Worm (Caenorhabditis elegans): Measurements from ENCODE around the gene H14N18.2.
A peak's percentile ranks its signal among the peaks of the same experiment; 100 is the strongest.

The H14N18.2 gene

ce11 chrV:8947499-8947898, 15.1 kb downstream of the H14N18.2 start, which contains the start of gene gck-1:
Gene gck-1, plus strand, starts transcription at chrV:8947799.
- TF ChIP-seq unc-86 (tag; optimal IDR thresholded peaks at IDR 0.05) (no peak), jun-1 (tag; optimal IDR thresholded peaks at IDR 0.05) (no peak), nhr-19 (GFP tag; conservative IDR thresholded peaks at IDR 0.05) (no peak), ztf-11 (tag; optimal IDR thresholded peaks at IDR 0.05) (no peak), mab-9 (GFP tag; IDR thresholded peaks at IDR 0.05) (no peak), C34B4.2 (tag; optimal IDR thresholded peaks at IDR 0.05) (no peak), snu-23 (GFP tag; optimal IDR thresholded peaks at IDR 0.05) (no peak), swsn-7 (tag; optimal IDR thresholded peaks at IDR 0.05) (no peak), pax-3 (tag; optimal IDR thresholded peaks at IDR 0.05) (no peak), ceh-63 (GFP tag; optimal IDR thresholded peaks at IDR 0.05) (no peak), C04F5.9 (tag; optimal IDR thresholded peaks at IDR 0.05) (no peak), nhr-90 (tag; optimal IDR thresholded peaks at IDR 0.05; ENCODE audit: poor library complexity) (no peak), rnt-1 (tag; optimal IDR thresholded peaks at IDR 0.05) (no peak), lin-39 (tag; optimal IDR thresholded peaks at IDR 0.05) (no peak), unc-30 (tag; optimal IDR thresholded peaks at IDR 0.05) (no peak), grh-1 (GFP tag; IDR thresholded peaks at IDR 0.05) (no peak), tbx-2 (tag; optimal IDR thresholded peaks at IDR 0.05) (no peak)

- TF ChIP-seq unc-62 (GFP tag; optimal IDR thresholded peaks at IDR 0.05) (no peak), ets-5 (GFP tag; IDR thresholded peaks at IDR 0.05) (no peak), xbp-1 (tag; optimal IDR thresholded peaks at IDR 0.05) (no peak), ama-1 (optimal IDR thresholded peaks at IDR 0.05) (no peak), blmp-1 (tag; optimal IDR thresholded peaks at IDR 0.05) (no peak)
Observed at ce11 chrV:8948365-8948764, 15.9 kb downstream of the H14N18.2 start.

DNA sequence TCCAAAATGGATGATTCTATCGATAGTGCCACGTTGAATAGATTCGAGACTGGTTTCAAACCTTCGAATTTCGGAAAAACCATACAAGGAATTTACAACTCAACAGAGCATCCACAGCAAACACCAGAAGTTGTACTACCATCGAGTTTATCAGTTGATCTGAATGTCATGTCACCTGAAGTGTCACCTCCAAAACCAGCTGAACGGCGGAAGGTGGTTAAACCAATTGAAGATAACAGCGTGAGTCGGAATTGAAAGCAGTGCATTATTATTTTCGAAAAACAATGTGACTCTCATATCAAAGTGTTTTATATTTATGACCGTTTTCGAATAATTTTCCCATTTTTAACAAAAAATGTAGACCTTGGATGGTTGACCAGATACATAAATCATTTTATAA, 16.6 kb downstream of the H14N18.2 start:
- TF ChIP-seq zag-1 (tag; optimal IDR thresholded peaks at IDR 0.05) (no peak), ztf-4 (tag; optimal IDR thresholded peaks at IDR 0.05) (no peak), snpc-4 (tag; optimal IDR thresholded peaks at IDR 0.05) (no peak), nhr-85 (tag) (peak; percentile 37)

ce11 chrV:8949873-8950272, 17.5 kb downstream of the H14N18.2 start:
- no peak for TF ChIP-seq tbx-2 (tag; optimal IDR thresholded peaks at IDR 0.05)
- TF ChIP-seq alr-1 (tag; optimal IDR thresholded peaks at IDR 0.05; ENCODE audit: borderline replicate concordance) = no peak
- no peak for TF ChIP-seq unc-98 (GFP tag; IDR thresholded peaks at IDR 0.05)
- no peak for TF ChIP-seq ceh-90 (tag; optimal IDR thresholded peaks at IDR 0.05)
- no peak for TF ChIP-seq vab-15 (tag; optimal IDR thresholded peaks at IDR 0.05)
- no peak for TF ChIP-seq pax-3 (tag; optimal IDR thresholded peaks at IDR 0.05)
- TF ChIP-seq ets-5 (GFP tag; IDR thresholded peaks at IDR 0.05) = no peak
- TF ChIP-seq C16A3.4 (tag; optimal IDR thresholded peaks at IDR 0.05) = no peak
- no peak for TF ChIP-seq blmp-1 (tag; optimal IDR thresholded peaks at IDR 0.05)

ce11 chrV:8956387-8957095, 24.1 kb downstream of the H14N18.2 start, which contains the start of gene ttc-17:
Gene ttc-17, plus strand, starts transcription at chrV:8957045.
- TF ChIP-seq dsc-1 (tag; optimal IDR thresholded peaks at IDR 0.05) (no peak), nhr-19 (GFP tag; conservative IDR thresholded peaks at IDR 0.05) (no peak), sox-4 (tag; optimal IDR thresholded peaks at IDR 0.05) (no peak), lsy-2 (tag; optimal IDR thresholded peaks at IDR 0.05) (peak in 1 of 2 experiments; percentile 4), blmp-1 (tag; optimal IDR thresholded peaks at IDR 0.05) (peak; percentile 31), pag-3 (tag; optimal IDR thresholded peaks at IDR 0.05; ENCODE audit: borderline replicate concordance, insufficient read depth) (no peak), nhr-237 (tag; optimal IDR thresholded peaks at IDR 0.05) (no peak), nhr-76 (tag; optimal IDR thresholded peaks at IDR 0.05) (no peak)

Measured in whole organism, L1 larva.